Worm (Caenorhabditis elegans) whole organism, young adult: ENCODE results near the gene ZK673.11.

Experiments used
- B0261.1 ChIP-seq: sonication (generic microtip); optimal IDR thresholded peaks from 2 replicates; lab custom pipeline; 2016; ENCODE audit warnings: mild to moderate bottlenecking, missing genetic modification characterization, moderate library complexity, missing compliant biosample characterization
- C06A6.2 ChIP-seq: fragments of 200-800 bp; sonication (Bioruptor generic); conservative IDR thresholded peaks from 2 replicates; pipeline ENCODE4 v1.3.6; 2022; ENCODE audit warnings: missing genetic modification characterization, missing compliant biosample characterization
- F22D6.2 ChIP-seq: sonication (generic microtip); optimal IDR thresholded peaks from 2 replicates; lab custom pipeline; 2016; ENCODE audit warnings: mild to moderate bottlenecking, missing genetic modification characterization, missing compliant biosample characterization
- F37B4.10 ChIP-seq: fragments of 200-800 bp; sonication (Bioruptor generic); IDR thresholded peaks from 2 replicates; pipeline ENCODE4 v1.3.6; 2022; ENCODE audit warnings: missing genetic modification characterization, missing compliant biosample characterization
- F49E8.2 ChIP-seq: sonication (generic microtip); optimal IDR thresholded peaks from 3 replicates; lab custom pipeline; 2017; ENCODE audit warnings: missing genetic modification characterization, mild to moderate bottlenecking, missing compliant biosample characterization, antibody characterized with exemption, moderate library complexity; ENCODE audit not compliant: insufficient read depth
- F55B11.4 ChIP-seq: sonication (generic microtip); optimal IDR thresholded peaks from 2 replicates; lab custom pipeline; 2016; ENCODE audit warnings: missing compliant biosample characterization, missing genetic modification characterization, borderline replicate concordance; ENCODE audit not compliant: insufficient read depth
- F57C9.4 ChIP-seq: sonication (generic microtip); optimal IDR thresholded peaks from 2 replicates; lab custom pipeline; 2017; ENCODE audit warnings: mild to moderate bottlenecking, missing genetic modification characterization, missing compliant biosample characterization
- Y53F4B.3 ChIP-seq: fragments of 200-800 bp; sonication (Bioruptor generic); IDR thresholded peaks from 2 replicates; pipeline ENCODE4 v1.3.6; 2022; ENCODE audit warnings: missing genetic modification reagents, missing genetic modification characterization, missing compliant biosample characterization
- Y53G8AR.9 ChIP-seq: fragments of 200-800 bp; sonication (Bioruptor generic); conservative IDR thresholded peaks from 2 replicates; pipeline ENCODE4 v1.3.6; 2022; ENCODE audit warnings: missing genetic modification reagents, missing genetic modification characterization, missing compliant biosample characterization
- Y56A3A.18 ChIP-seq: fragments of 200-800 bp; sonication (Bioruptor generic); IDR thresholded peaks from 2 replicates; pipeline ENCODE4 v1.3.6; 2022; ENCODE audit warnings: missing genetic modification reagents, missing genetic modification characterization, missing compliant biosample characterization
- Y67H2A.10 ChIP-seq: fragments of 200-800 bp; sonication (Bioruptor generic); conservative IDR thresholded peaks from 2 replicates; pipeline ENCODE4 v1.3.6; 2022; ENCODE audit warnings: missing genetic modification reagents, missing genetic modification characterization, missing compliant biosample characterization
- Y79H2A.3 ChIP-seq: fragments of 200-800 bp; sonication (Bioruptor generic); conservative IDR thresholded peaks from 2 replicates; pipeline ENCODE4 v1.3.6; 2022; ENCODE audit warnings: missing genetic modification reagents, missing genetic modification characterization, missing compliant biosample characterization
- ZK185.1 ChIP-seq: sonication (generic microtip); optimal IDR thresholded peaks from 2 replicates; lab custom pipeline; 2016; ENCODE audit warnings: mild to moderate bottlenecking, missing genetic modification characterization, missing compliant biosample characterization; ENCODE audit not compliant: poor library complexity, severe bottlenecking
- aptf-2 ChIP-seq: fragments of 200-800 bp; sonication (Bioruptor generic); conservative IDR thresholded peaks from 2 replicates; pipeline ENCODE4 v1.3.6; 2022; ENCODE audit warnings: missing genetic modification reagents, missing genetic modification characterization, missing compliant biosample characterization
- attf-3 ChIP-seq: fragments of 200-800 bp; sonication (Bioruptor generic); conservative IDR thresholded peaks from 2 replicates; pipeline ENCODE4 v1.3.6; 2022; ENCODE audit warnings: missing genetic modification reagents, missing genetic modification characterization, missing compliant biosample characterization
- attf-6 ChIP-seq: fragments of 200-800 bp; sonication (Bioruptor generic); IDR thresholded peaks from 2 replicates; pipeline ENCODE4 v1.3.6; 2022; ENCODE audit warnings: missing genetic modification reagents, missing genetic modification characterization, missing compliant biosample characterization
- cebp-2 ChIP-seq: fragments of 200-800 bp; sonication (Bioruptor generic); IDR thresholded peaks from 2 replicates; pipeline ENCODE4 v1.3.6; 2022; ENCODE audit warnings: missing genetic modification characterization, missing compliant biosample characterization
- ceh-79 ChIP-seq: sonication (generic microtip); optimal IDR thresholded peaks from 2 replicates; lab custom pipeline; 2017; ENCODE audit warnings: mild to moderate bottlenecking, missing genetic modification characterization, missing compliant biosample characterization
- egl-44 ChIP-seq: fragments of 200-800 bp; sonication (Bioruptor generic); IDR thresholded peaks from 2 replicates; pipeline ENCODE4 v1.3.6; 2022; ENCODE audit warnings: missing genetic modification reagents, missing genetic modification characterization, missing compliant biosample characterization
- ekl-4 ChIP-seq: fragments of 200-800 bp; sonication (Bioruptor generic); IDR thresholded peaks from 2 replicates; pipeline ENCODE4 v1.3.6; 2022; ENCODE audit warnings: missing genetic modification reagents, missing genetic modification characterization, missing compliant biosample characterization
- fkh-3 ChIP-seq: sonication (generic microtip); optimal IDR thresholded peaks from 2 replicates; lab custom pipeline; 2016; ENCODE audit warnings: mild to moderate bottlenecking, missing genetic modification characterization, missing compliant biosample characterization
- hlh-26 ChIP-seq: fragments of 200-800 bp; sonication (Bioruptor generic); conservative IDR thresholded peaks from 2 replicates; pipeline ENCODE4 v1.3.6; 2022; ENCODE audit warnings: missing genetic modification reagents, missing genetic modification characterization, missing compliant biosample characterization
- hsf-1 ChIP-seq: fragments of 200-800 bp; sonication (Bioruptor generic); IDR thresholded peaks from 2 replicates; pipeline ENCODE4 v1.3.6; 2022; ENCODE audit warnings: missing genetic modification reagents, missing genetic modification characterization, missing compliant biosample characterization
- let-607 ChIP-seq, 2 experiments: fragments of 200-800 bp in 1 of 2; sonication (Bioruptor generic) in 1 of 2; sonication (generic microtip) in 1 of 2; optimal IDR thresholded peaks; 2 replicates each; lab custom pipeline; 2016 to 2018; ENCODE audit warnings: mild to moderate bottlenecking in 2 of 2, missing compliant biosample characterization in 2 of 2, missing genetic modification characterization in 2 of 2, moderate library complexity in 2 of 2, missing genotype in 1 of 2
- lin-26 ChIP-seq: fragments of 200-800 bp; sonication (Bioruptor generic); IDR thresholded peaks from 2 replicates; pipeline ENCODE4 v1.3.6; 2022; ENCODE audit warnings: missing genetic modification reagents, missing genetic modification characterization, missing compliant biosample characterization
- lsy-27 ChIP-seq: sonication (generic microtip); optimal IDR thresholded peaks from 2 replicates; lab custom pipeline; 2017; ENCODE audit warnings: missing genetic modification characterization, mild to moderate bottlenecking, missing compliant biosample characterization, antibody characterized with exemption, missing genotype, borderline replicate concordance; ENCODE audit not compliant: insufficient read depth
- madf-10 ChIP-seq: sonication (generic microtip); optimal IDR thresholded peaks from 2 replicates; lab custom pipeline; 2016; ENCODE audit warnings: mild to moderate bottlenecking, missing genetic modification characterization, missing compliant biosample characterization
- madf-8 ChIP-seq: fragments of 200-800 bp; sonication (Bioruptor generic); conservative IDR thresholded peaks from 2 replicates; pipeline ENCODE4 v1.3.6; 2022; ENCODE audit warnings: missing genetic modification reagents, missing genetic modification characterization, missing compliant biosample characterization
- mel-28 ChIP-seq: sonication (generic microtip); optimal IDR thresholded peaks from 2 replicates; lab custom pipeline; 2016; ENCODE audit warnings: borderline replicate concordance, mild to moderate bottlenecking, missing genetic modification characterization, missing compliant biosample characterization
- nfyb-1 ChIP-seq: fragments of 200-800 bp; sonication (Bioruptor generic); IDR thresholded peaks from 2 replicates; pipeline ENCODE4 v1.3.6; 2022; ENCODE audit warnings: missing genetic modification reagents, missing genetic modification characterization, missing compliant biosample characterization
- nhr-80 ChIP-seq: sonication (generic microtip); optimal IDR thresholded peaks from 2 replicates; lab custom pipeline; 2016; ENCODE audit warnings: missing genetic modification characterization, missing compliant biosample characterization
- rpc-1 ChIP-seq, 2 experiments: fragments of 150-350 bp in 1 of 2; sonication (generic microtip) in 1 of 2; optimal IDR thresholded peaks; 2 replicates each; lab custom pipeline; 2014 to 2018; ENCODE audit warnings: missing biosample characterization in 1 of 2, missing genetic modification characterization in 1 of 2, missing genetic modification reagents in 1 of 2, missing genotype in 1 of 2
- snpc-1.1 ChIP-seq: sonication (generic microtip); optimal IDR thresholded peaks from 2 replicates; lab custom pipeline; 2017; ENCODE audit warnings: missing genetic modification characterization, mild to moderate bottlenecking, missing compliant biosample characterization, antibody characterized with exemption, moderate library complexity, missing genotype, missing genetic modification reagents; ENCODE audit not compliant: insufficient read depth
- snpc-1.3 ChIP-seq: sonication (generic microtip); optimal IDR thresholded peaks from 2 replicates; lab custom pipeline; 2017; ENCODE audit warnings: missing genetic modification characterization, mild to moderate bottlenecking, missing compliant biosample characterization, antibody characterized with exemption, moderate library complexity, missing genotype, missing genetic modification reagents; ENCODE audit not compliant: insufficient read depth
- snpc-3.4 ChIP-seq: sonication (generic microtip); optimal IDR thresholded peaks from 2 replicates; lab custom pipeline; 2017; ENCODE audit warnings: missing genetic modification characterization, mild to moderate bottlenecking, missing compliant biosample characterization, antibody characterized with exemption, moderate library complexity, missing genotype, missing genetic modification reagents
- somi-1 ChIP-seq: fragments of 200-800 bp; sonication (Bioruptor generic); optimal IDR thresholded peaks from 2 replicates; lab custom pipeline; 2018; ENCODE audit warnings: mild to moderate bottlenecking, missing genetic modification characterization, missing compliant biosample characterization
- tbp1 ChIP-seq: fragments of 200-800 bp; sonication (Bioruptor generic); optimal IDR thresholded peaks from 2 replicates; lab custom pipeline; 2018; ENCODE audit warnings: mild to moderate bottlenecking, missing genetic modification characterization, missing compliant biosample characterization
- unc-130 ChIP-seq: sonication (generic microtip); optimal IDR thresholded peaks from 2 replicates; lab custom pipeline; 2016; ENCODE audit warnings: missing genetic modification reagents, missing genetic modification characterization, missing compliant biosample characterization
- ztf-18 ChIP-seq: sonication (generic microtip); optimal IDR thresholded peaks from 2 replicates; lab custom pipeline; 2016; ENCODE audit warnings: missing genotype, mild to moderate bottlenecking, missing genetic modification characterization, missing compliant biosample characterization

Gene ZK673.11

ce11 chrII:10471790-10472189 is 14.7 kb downstream of the ZK673.11 start, which contains the start of gene ZK666.2:
ZK666.2 (minus strand) TSS chrII:10471890.
- no peak for TF ChIP-seq snpc-1.3 (tag; lab: Kevin White, UChicago)
- no peak for TF ChIP-seq F55B11.4 (tag; lab: Kevin White, UChicago)
- no peak for TF ChIP-seq snpc-3.4

DNA sequence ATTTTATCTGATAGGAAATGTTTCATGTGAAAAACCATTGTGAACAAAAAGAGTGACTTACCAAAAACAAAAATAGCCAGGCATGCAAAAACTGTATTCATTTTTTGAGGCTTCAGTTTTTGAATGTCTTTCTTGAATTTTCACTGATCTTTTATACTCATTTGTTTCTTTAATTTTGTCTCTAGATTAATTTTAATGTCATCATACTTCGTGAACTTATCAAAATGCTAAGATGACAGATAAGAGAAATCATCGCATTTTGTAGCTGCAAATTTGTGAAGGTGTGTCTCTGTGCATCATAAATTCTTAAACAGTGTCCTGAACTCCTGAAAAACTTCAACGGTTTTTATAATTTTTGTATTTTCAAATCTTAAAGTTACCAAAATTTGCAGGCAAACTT is 19.0 kb downstream of the ZK673.11 start, which contains the start of gene clec-58:
clec-58 (minus strand) TSS at position 101 of the 400 bp plus-strand sequence.
- TF ChIP-seq F22D6.2 (tag; lab: Kevin White, UChicago): no peak
- no peak for TF ChIP-seq attf-3 (GFP tag; lab: Robert Waterston, UW)
- no peak for TF ChIP-seq rpc-1 (optimal IDR thresholded peaks at IDR 0.05; lab: Kevin White, UChicago)
- no peak for TF ChIP-seq rpc-1 (tag; optimal IDR thresholded peaks at IDR 0.05; lab: Kevin White, UChicago)
- TF ChIP-seq F57C9.4: no peak
- TF ChIP-seq hlh-26 (GFP tag; lab: Robert Waterston, UW): no peak
- TF ChIP-seq ZK185.1 (tag; lab: Kevin White, UChicago): no peak
- no peak for TF ChIP-seq attf-6 (GFP tag; lab: Robert Waterston, UW)
- TF ChIP-seq lsy-27 (tag; lab: Kevin White, UChicago): no peak
- TF ChIP-seq Y53F4B.3 (GFP tag; lab: Robert Waterston, UW): no peak

- no peak for TF ChIP-seq hsf-1
- TF ChIP-seq tbp1 (GFP tag; lab: Kevin White, UChicago): no peak
- TF ChIP-seq ZK185.1 (tag; lab: Kevin White, UChicago): no peak
- no peak for TF ChIP-seq Y67H2A.10 (GFP tag; lab: Robert Waterston, UW)
- no peak for TF ChIP-seq F37B4.10
- TF ChIP-seq Y53G8AR.9: no peak
- TF ChIP-seq attf-3 (GFP tag; lab: Robert Waterston, UW): no peak
- TF ChIP-seq nfyb-1 (GFP tag; lab: Robert Waterston, UW): no peak
- TF ChIP-seq madf-8 (GFP tag; lab: Robert Waterston, UW): no peak
- TF ChIP-seq madf-10 (tag; lab: Kevin White, UChicago): no peak
- TF ChIP-seq nhr-80 (tag; lab: Kevin White, UChicago): no peak
- no peak for TF ChIP-seq ceh-79 (tag; lab: Kevin White, UChicago)
- no peak for TF ChIP-seq somi-1 (GFP tag; lab: Kevin White, UChicago)
- TF ChIP-seq attf-6 (GFP tag; lab: Robert Waterston, UW): no peak
- no peak for TF ChIP-seq snpc-3.4
Observed at ce11 chrII:10476959-10477358, 19.9 kb downstream of the ZK673.11 start, which contains the start of gene ZK666.4. ZK666.4 (plus strand) TSS chrII:10477259.

ce11 chrII:10479348-10479747 is 22.3 kb downstream of the ZK673.11 start, which contains the start of gene clec-59:
clec-59 (minus strand) TSS chrII:10479448.
- TF ChIP-seq lin-26 (no peak), unc-130 (GFP tag; lab: Kevin White, UChicago) (no peak), B0261.1 (tag; lab: Kevin White, UChicago) (no peak), let-607 (tag; optimal IDR thresholded peaks at IDR 0.05; lab: Kevin White, UChicago) (no peak), Y53F4B.3 (GFP tag; lab: Robert Waterston, UW) (no peak), F49E8.2 (tag; lab: Kevin White, UChicago) (no peak), aptf-2 (GFP tag; lab: Robert Waterston, UW) (no peak), mel-28 (tag; lab: Kevin White, UChicago) (no peak), fkh-3 (tag; lab: Kevin White, UChicago) (no peak), ekl-4 (GFP tag; lab: Robert Waterston, UW) (no peak), ceh-79 (tag; lab: Kevin White, UChicago) (no peak), cebp-2 (GFP tag; lab: Robert Waterston, UW) (no peak), snpc-1.1 (no peak), Y56A3A.18 (GFP tag; lab: Robert Waterston, UW) (no peak), C06A6.2 (GFP tag; lab: Robert Waterston, UW) (no peak), Y79H2A.3 (GFP tag; lab: Robert Waterston, UW) (no peak), ztf-18 (tag; lab: Kevin White, UChicago) (no peak), egl-44 (GFP tag; lab: Robert Waterston, UW) (no peak)
